Worm (Caenorhabditis elegans): Measurements from ENCODE around the gene mdt-29.

ce11 chrIII:13768074-13768662 is 4.8 kb upstream of the mdt-29 start, which contains the start of gene rml-1:
- TF ChIP-seq pbrm-1 (GFP tag; IDR thresholded peaks at IDR 0.05) (no peak), nfya-1 (tag; optimal IDR thresholded peaks at IDR 0.05; ENCODE audit: borderline replicate concordance, insufficient read depth) (no peak), repo-1 (tag; optimal IDR thresholded peaks at IDR 0.05) (no peak), mel-28 (tag; optimal IDR thresholded peaks at IDR 0.05; ENCODE audit: borderline replicate concordance) (no peak), C17E4.6 (GFP tag; IDR thresholded peaks at IDR 0.05) (no peak), F22D6.2 (tag; optimal IDR thresholded peaks at IDR 0.05) (no peak)
